Fruit fly (Drosophila melanogaster) whole organism, embryonic: ENCODE measurements around the gene CG11999.

ENCODE experiments used
- CG9817 ChIP-seq: fragments of 200-800 bp; sonication (Bioruptor generic); optimal IDR thresholded peaks from 2 replicates; lab custom pipeline; 2018; ENCODE audit warnings: missing biosample characterization, mild to moderate bottlenecking, missing genetic modification characterization, moderate library complexity
- disco-r ChIP-seq: fragments of 200-800 bp; sonication (Bioruptor generic); optimal IDR thresholded peaks from 2 replicates; lab custom pipeline; 2016; ENCODE audit warnings: missing biosample characterization, missing genetic modification characterization
- ems ChIP-seq: fragments of 200-800 bp; sonication (Bioruptor generic); optimal IDR thresholded peaks from 3 replicates; lab custom pipeline; 2016; ENCODE audit warnings: missing biosample characterization, missing genetic modification characterization

- TF ChIP-seq ems (GFP tag; lab: Kevin White, UChicago) (no peak), CG9817 (no peak), disco-r (GFP tag; lab: Kevin White, UChicago) (no peak)
Measured at dm6 chr3R:5389435-5389834, 34.9 kb upstream of the CG11999 start.
